Worm (Caenorhabditis elegans) whole organism, L1 larva: ENCODE measurements around the gene Y43E12A.2.
"Not testable (repeated sequence)": the region's sequence is repeated elsewhere in the genome, so short reads cannot be mapped to it uniquely, and the experiment has no call there.

ENCODE experiments used
- alr-1 ChIP-seq: fragments of 200-800 bp; sonication (Bioruptor generic); optimal IDR thresholded peaks from 2 replicates; lab custom pipeline; 2018; ENCODE audit warnings: borderline replicate concordance, mild to moderate bottlenecking, missing genetic modification characterization, missing compliant biosample characterization
- elt-2 ChIP-seq: sonication (generic microtip); optimal IDR thresholded peaks from 2 replicates; lab custom pipeline; 2016; ENCODE audit warnings: missing genetic modification characterization, mild to moderate bottlenecking, inconsistent platforms, missing compliant biosample characterization, missing genetic modification reagents
- mdl-1 ChIP-seq, 2 experiments: fragments of 150-350 bp; optimal IDR thresholded peaks; 2 replicates each; lab custom pipeline; 2014 to 2017; ENCODE audit warnings: missing biosample characterization in 2 of 2, missing genetic modification characterization in 2 of 2, inconsistent platforms in 1 of 2
- snpc-4 ChIP-seq: fragments of 150-350 bp; optimal IDR thresholded peaks from 2 replicates; lab custom pipeline; 2014; ENCODE audit warnings: missing biosample characterization, missing genetic modification characterization
- unc-62 ChIP-seq: fragments of 150-350 bp; optimal IDR thresholded peaks from 2 replicates; lab custom pipeline; 2014; ENCODE audit warnings: missing biosample characterization, missing genetic modification reagents, missing genetic modification characterization
- zag-1 ChIP-seq: fragments of 150-350 bp; optimal IDR thresholded peaks from 2 replicates; lab custom pipeline; 2014; ENCODE audit warnings: missing biosample characterization, missing genetic modification characterization

DNA sequence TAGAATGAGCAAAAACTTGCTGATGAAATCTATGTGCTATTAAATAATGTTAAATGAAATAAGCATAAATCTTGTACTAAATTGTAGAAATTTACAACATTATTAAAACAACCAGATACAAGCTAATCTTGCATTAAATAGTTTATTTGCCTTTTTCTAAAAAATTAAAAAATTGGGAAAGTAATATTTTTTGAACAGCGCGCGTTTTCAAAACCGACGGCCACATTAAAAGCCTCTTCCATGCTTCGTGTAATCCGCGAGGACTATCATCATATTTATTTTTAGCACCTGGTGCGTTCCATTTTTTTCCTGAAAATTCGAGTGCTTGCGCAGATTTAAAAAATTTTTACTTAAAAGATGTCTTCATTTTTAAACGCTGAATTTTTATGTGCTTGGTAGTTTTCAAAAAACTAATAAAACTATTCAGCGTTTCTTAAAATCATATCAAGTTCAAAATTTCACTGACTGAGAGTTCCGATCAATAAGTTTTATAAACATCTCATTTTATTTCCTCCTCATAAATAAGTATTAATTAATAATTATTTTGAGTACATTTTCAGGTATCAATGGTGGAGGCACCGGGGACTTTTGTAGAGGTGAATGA is 5.6 kb downstream of the Y43E12A.2 start, which contains the start of gene Y43E12A.3:
- not testable (repeated sequence) for TF ChIP-seq zag-1; elt-2 (tag; lab: Kevin White, UChicago); unc-62 (GFP tag; lab: Kevin White, UChicago); snpc-4 (tag; lab: Kevin White, UChicago); alr-1 (tag; lab: Kevin White, UChicago); mdl-1 (tag; optimal IDR thresholded peaks at IDR 0.05; lab: Kevin White, UChicago)
